Fruit fly (Drosophila melanogaster) whole organism, embryonic: Measurements from ENCODE around the gene nAChRalpha6.
A peak's percentile ranks its signal among the peaks of the same experiment; 100 is the strongest.

Source experiments
- CG10267 ChIP-seq: fragments of 200-800 bp; sonication (Bioruptor generic); optimal IDR thresholded peaks from 2 replicates; lab custom pipeline; 2018; ENCODE audit warnings: missing biosample characterization, mild to moderate bottlenecking, missing genetic modification characterization, moderate library complexity
- CG10431 ChIP-seq: fragments of 200-800 bp; sonication (Bioruptor generic); optimal IDR thresholded peaks from 3 replicates; lab custom pipeline; 2018; ENCODE audit warnings: missing biosample characterization, mild to moderate bottlenecking, missing genetic modification characterization
- CG10979 ChIP-seq: fragments of 200-800 bp; sonication (Bioruptor generic); optimal IDR thresholded peaks from 2 replicates; lab custom pipeline; 2018; ENCODE audit warnings: missing biosample characterization, mild to moderate bottlenecking, missing genetic modification characterization, moderate library complexity
- CG12299 ChIP-seq: fragments of 200-800 bp; sonication (Bioruptor generic); optimal IDR thresholded peaks from 2 replicates; lab custom pipeline; 2018; ENCODE audit warnings: missing biosample characterization, mild to moderate bottlenecking, missing genetic modification characterization
- CG13123 ChIP-seq: fragments of 200-800 bp; sonication (Bioruptor generic); optimal IDR thresholded peaks from 2 replicates; lab custom pipeline; 2016; ENCODE audit warnings: missing biosample characterization, missing genetic modification characterization
- CG1603 ChIP-seq: fragments of 200-800 bp; sonication (Bioruptor generic); optimal IDR thresholded peaks from 2 replicates; lab custom pipeline; 2019; ENCODE audit warnings: missing biosample characterization, mild to moderate bottlenecking, missing genetic modification characterization, moderate library complexity
- CG17186 ChIP-seq: fragments of 200-800 bp; sonication (Bioruptor generic); optimal IDR thresholded peaks from 3 replicates; lab custom pipeline; 2017; ENCODE audit warnings: missing biosample characterization, missing genetic modification reagents, missing genetic modification characterization
- CG2116 ChIP-seq: fragments of 200-800 bp; sonication (Bioruptor generic); optimal IDR thresholded peaks from 3 replicates; lab custom pipeline; 2018; ENCODE audit warnings: missing biosample characterization, mild to moderate bottlenecking, missing genetic modification characterization
- CG2120 ChIP-seq: fragments of 200-800 bp; sonication (Bioruptor generic); optimal IDR thresholded peaks from 3 replicates; lab custom pipeline; 2016; ENCODE audit warnings: missing biosample characterization, missing genetic modification characterization
- CG30020 ChIP-seq: fragments of 200-800 bp; optimal IDR thresholded peaks from 2 replicates; lab custom pipeline; 2019; ENCODE audit warnings: missing biosample characterization, mild to moderate bottlenecking, missing genetic modification characterization, moderate library complexity
- CG31224 ChIP-seq: fragments of 200-800 bp; sonication (Bioruptor generic); IDR thresholded peaks from 2 replicates; pipeline ENCODE4 v1.3.6; 2022; ENCODE audit warnings: missing biosample characterization, missing genetic modification characterization
- CG33557 ChIP-seq: fragments of 200-800 bp; sonication (Bioruptor generic); optimal IDR thresholded peaks from 2 replicates; lab custom pipeline; 2019; ENCODE audit warnings: missing biosample characterization, mild to moderate bottlenecking, missing genetic modification characterization, moderate library complexity
- CG3726 ChIP-seq: fragments of 200-800 bp; sonication (Bioruptor generic); IDR thresholded peaks from 3 replicates; pipeline ENCODE4, ENCODE4 v1.3.6; 2022; ENCODE audit warnings: missing biosample characterization, missing genetic modification characterization
- CG42726 ChIP-seq: fragments of 200-800 bp; sonication (Bioruptor generic); IDR thresholded peaks from 2 replicates; pipeline ENCODE4 v1.3.6; 2022; ENCODE audit warnings: missing biosample characterization, missing genetic modification characterization; ENCODE audit not compliant: partially characterized antibody
- CG6813 ChIP-seq: fragments of 200-800 bp; sonication (Bioruptor generic); optimal IDR thresholded peaks from 2 replicates; lab custom pipeline; 2017; ENCODE audit warnings: missing biosample characterization, missing genetic modification characterization, mild to moderate bottlenecking, moderate library complexity, missing genetic modification reagents
- CG7963 ChIP-seq: fragments of 200-800 bp; sonication (Bioruptor generic); IDR thresholded peaks from 3 replicates; pipeline ENCODE4 v1.3.6; 2022; ENCODE audit warnings: missing biosample characterization, missing genetic modification characterization; ENCODE audit not compliant: partially characterized antibody
- CG8290 ChIP-seq, 3 experiments: fragments of 200-800 bp; sonication (Bioruptor generic); optimal IDR thresholded peaks; 2 replicates each; lab custom pipeline; 2016 to 2019; ENCODE audit warnings: missing biosample characterization in 3 of 3, missing genetic modification characterization in 3 of 3, mild to moderate bottlenecking in 2 of 3, moderate library complexity in 1 of 3
- CG8924 ChIP-seq: fragments of 200-800 bp; optimal IDR thresholded peaks from 3 replicates; lab custom pipeline; 2019; ENCODE audit warnings: missing biosample characterization, mild to moderate bottlenecking, missing genetic modification characterization, moderate library complexity
- CG9215 ChIP-seq: fragments of 200-800 bp; sonication (Bioruptor generic); IDR thresholded peaks from 2 replicates; pipeline ENCODE4 v1.3.6; 2022; ENCODE audit warnings: missing biosample characterization, missing genetic modification characterization
- HLH4C ChIP-seq: fragments of 200-800 bp; sonication (Bioruptor generic); IDR thresholded peaks from 3 replicates; pipeline ENCODE4 v1.3.6; 2022; ENCODE audit warnings: missing biosample characterization, missing genetic modification characterization; ENCODE audit not compliant: partially characterized antibody
- Lim3 ChIP-seq: fragments of 200-800 bp; sonication (Bioruptor generic); IDR thresholded peaks from 2 replicates; pipeline ENCODE4 v1.3.6; 2022; ENCODE audit warnings: missing biosample characterization, missing genetic modification characterization
- Opbp ChIP-seq: fragments of 200-800 bp; sonication (Bioruptor generic); IDR thresholded peaks from 3 replicates; pipeline ENCODE4 v1.3.6; 2022; ENCODE audit warnings: missing biosample characterization, missing genetic modification characterization; ENCODE audit not compliant: partially characterized antibody
- Rfx ChIP-seq: fragments of 200-800 bp; sonication (Bioruptor generic); IDR thresholded peaks from 2 replicates; pipeline ENCODE4 v1.3.6; 2022; ENCODE audit warnings: missing biosample characterization, missing genetic modification characterization
- amos ChIP-seq: fragments of 200-800 bp; sonication (Bioruptor generic); IDR thresholded peaks from 2 replicates; pipeline ENCODE4 v1.3.6; 2022; ENCODE audit warnings: missing biosample characterization, missing genetic modification characterization; ENCODE audit not compliant: partially characterized antibody
- bbx ChIP-seq: fragments of 200-800 bp; sonication (Bioruptor generic); IDR thresholded peaks from 2 replicates; pipeline ENCODE4 v1.3.6; 2022; ENCODE audit warnings: missing biosample characterization, missing genetic modification characterization; ENCODE audit not compliant: partially characterized antibody
- chinmo ChIP-seq: fragments of 200-800 bp; sonication (Bioruptor generic); IDR thresholded peaks from 4 replicates; pipeline ENCODE4 v1.3.6; 2022; ENCODE audit warnings: missing biosample characterization, missing genetic modification characterization; ENCODE audit not compliant: partially characterized antibody
- ci ChIP-seq: fragments of 200-800 bp; sonication (Bioruptor generic); IDR thresholded peaks from 3 replicates; pipeline ENCODE4 v1.3.6; 2022; ENCODE audit warnings: missing biosample characterization, missing genetic modification characterization
- croc ChIP-seq: fragments of 200-800 bp; sonication (Bioruptor generic); conservative IDR thresholded peaks from 3 replicates; pipeline ENCODE4 v1.3.6; 2022; ENCODE audit warnings: missing biosample characterization, missing genetic modification characterization
- dmrt11E ChIP-seq: fragments of 200-800 bp; sonication (Bioruptor generic); optimal IDR thresholded peaks from 3 replicates; lab custom pipeline; 2018; ENCODE audit warnings: missing biosample characterization, mild to moderate bottlenecking, missing genetic modification characterization, moderate library complexity
- dysf ChIP-seq: fragments of 200-800 bp; sonication (Bioruptor generic); IDR thresholded peaks from 3 replicates; pipeline ENCODE4 v1.3.6; 2022; ENCODE audit warnings: missing biosample characterization, missing genetic modification characterization
- eyg ChIP-seq: fragments of 200-800 bp; sonication (Bioruptor generic); optimal IDR thresholded peaks from 3 replicates; lab custom pipeline; 2016; ENCODE audit warnings: missing biosample characterization, missing genetic modification characterization
- fru ChIP-seq: fragments of >200 bp; optimal IDR thresholded peaks from 2 replicates; lab custom pipeline; 2017
- gro ChIP-seq: fragments of 200-800 bp; sonication (Bioruptor generic); optimal IDR thresholded peaks from 2 replicates; lab custom pipeline; 2016; ENCODE audit warnings: missing biosample characterization, missing genetic modification characterization
- hb ChIP-seq: fragments of 200-800 bp; sonication (Bioruptor generic); IDR thresholded peaks from 3 replicates; pipeline ENCODE4 v1.3.6; 2022; ENCODE audit warnings: missing biosample characterization, missing genetic modification characterization; ENCODE audit not compliant: partially characterized antibody
- her ChIP-seq: fragments of 200-800 bp; sonication (Bioruptor generic); optimal IDR thresholded peaks from 2 replicates; lab custom pipeline; 2016; ENCODE audit warnings: missing biosample characterization, missing genetic modification characterization
- ken ChIP-seq: fragments of 200-800 bp; sonication (Bioruptor generic); IDR thresholded peaks from 3 replicates; pipeline ENCODE4 v1.3.6; 2022; ENCODE audit warnings: missing biosample characterization, missing genetic modification characterization
- knrl ChIP-seq: fragments of 200-800 bp; sonication (Bioruptor generic); IDR thresholded peaks from 3 replicates; pipeline ENCODE4 v1.3.6; 2022; ENCODE audit warnings: missing biosample characterization, missing genetic modification characterization; ENCODE audit not compliant: partially characterized antibody
- mld ChIP-seq: fragments of 200-800 bp; sonication (Bioruptor generic); IDR thresholded peaks from 3 replicates; pipeline ENCODE4 v1.3.6; 2022; ENCODE audit warnings: missing biosample characterization, missing genetic modification characterization; ENCODE audit not compliant: partially characterized antibody
- nerfin-2 ChIP-seq: fragments of 200-800 bp; sonication (Bioruptor generic); IDR thresholded peaks from 2 replicates; pipeline ENCODE4 v1.3.6; 2022; ENCODE audit warnings: missing biosample characterization, missing genetic modification characterization; ENCODE audit not compliant: partially characterized antibody
- pzg ChIP-seq: fragments of 200-800 bp; sonication (Bioruptor generic); optimal IDR thresholded peaks from 3 replicates; lab custom pipeline; 2018; ENCODE audit warnings: missing biosample characterization, mild to moderate bottlenecking, missing genetic modification characterization, moderate library complexity
- ro ChIP-seq: fragments of 200-800 bp; sonication (Bioruptor generic); IDR thresholded peaks from 2 replicates; pipeline ENCODE4 v1.3.6; 2022; ENCODE audit warnings: missing biosample characterization, missing genetic modification characterization
- sc ChIP-seq, 3 experiments: fragments of >200 bp in 2 of 3; fragments of 200-800 bp in 1 of 3; sonication (Bioruptor generic) in 1 of 3; optimal IDR thresholded peaks; 2 replicates in 2 of 3; 3 replicates in 1 of 3; lab custom pipeline; 2017; ENCODE audit warnings: mild to moderate bottlenecking in 1 of 3, missing biosample characterization in 1 of 3, missing genetic modification characterization in 1 of 3, missing genetic modification reagents in 1 of 3
- sens ChIP-seq: fragments of 200-800 bp; sonication (Bioruptor generic); peaks from one replicate; lab custom pipeline; 2016; ENCODE audit warnings: missing biosample characterization, missing genetic modification characterization
- slbo ChIP-seq: fragments of 200-800 bp; sonication (Bioruptor generic); IDR thresholded peaks from 2 replicates; pipeline ENCODE4 v1.3.6; 2022; ENCODE audit warnings: missing biosample characterization, missing genetic modification characterization
- slp2 ChIP-seq: fragments of 200-800 bp; sonication (Bioruptor generic); optimal IDR thresholded peaks from 2 replicates; lab custom pipeline; 2016; ENCODE audit warnings: missing biosample characterization, missing genetic modification characterization
- trh ChIP-seq: fragments of 200-800 bp; sonication (Bioruptor generic); optimal IDR thresholded peaks from 2 replicates; lab custom pipeline; 2016; ENCODE audit warnings: missing biosample characterization, missing genetic modification characterization
- unc-4 ChIP-seq: fragments of 200-800 bp; sonication (Bioruptor generic); IDR thresholded peaks from 2 replicates; pipeline ENCODE4 v1.3.6; 2022; ENCODE audit warnings: missing biosample characterization, missing genetic modification characterization; ENCODE audit not compliant: partially characterized antibody
- usp ChIP-seq: fragments of >200 bp; optimal IDR thresholded peaks from 2 replicates; lab custom pipeline; 2017; ENCODE audit warnings: missing biosample characterization, missing genetic modification characterization
- vfl ChIP-seq: fragments of 200-800 bp; sonication (Bioruptor generic); optimal IDR thresholded peaks from 2 replicates; lab custom pipeline; 2016; ENCODE audit warnings: missing biosample characterization, missing genetic modification characterization

nAChRalpha6 gene

dm6 chr2L:9890576-9890975 is 4.5 kb upstream of the nAChRalpha6 start, which contains the start of the genes CG34183 and CG4537 (continued):
- TF ChIP-seq CG8290 (GFP tag; optimal IDR thresholded peaks at IDR 0.05; lab: Kevin White, UChicago) (no peak), CG8290 (tag; optimal IDR thresholded peaks at IDR 0.05; lab: Kevin White, UChicago) (peak in 1 of 2 experiments; percentile 34), trh (GFP tag; lab: Kevin White, UChicago) (no peak), CG10979 (tag; lab: Kevin White, UChicago) (no peak), knrl (GFP tag; lab: Robert Waterston, UW) (peak; percentile 85), CG9215 (GFP tag; lab: Robert Waterston, UW) (no peak), CG12299 (tag; lab: Kevin White, UChicago) (no peak), CG30020 (tag; lab: Kevin White, UChicago) (peak; percentile 4), slp2 (GFP tag; lab: Kevin White, UChicago) (no peak), dysf (no peak), her (GFP tag; lab: Kevin White, UChicago) (peak; percentile 3), amos (GFP tag; lab: Robert Waterston, UW) (peak; percentile 93), croc (GFP tag; lab: Robert Waterston, UW) (no peak), Opbp (peak; percentile 91), CG8924 (tag; lab: Kevin White, UChicago) (no peak), pzg (GFP tag; lab: Kevin White, UChicago) (peak; percentile 86), HLH4C (GFP tag; lab: Robert Waterston, UW) (peak; percentile 90), hb (GFP tag; lab: Robert Waterston, UW) (peak; percentile 78; the same call in 2 of the 3 replicates), CG6813 (GFP tag; lab: Kevin White, UChicago) (no peak), CG2116 (GFP tag; lab: Kevin White, UChicago) (peak; percentile 82), CG42726 (GFP tag; lab: Robert Waterston, UW) (peak; percentile 93), Lim3 (no peak), dmrt11E (tag; lab: Kevin White, UChicago) (no peak), unc-4 (GFP tag; lab: Robert Waterston, UW) (peak; percentile 92), sc (optimal IDR thresholded peaks at IDR 0.05; lab: Kevin White, UChicago) (no peak), sc (GFP tag; optimal IDR thresholded peaks at IDR 0.05; lab: Kevin White, UChicago) (no peak), chinmo (GFP tag; lab: Robert Waterston, UW) (peak; percentile 94), bbx (GFP tag; lab: Robert Waterston, UW) (peak; percentile 94), sens (GFP tag; lab: Kevin White, UChicago) (peak; percentile 58), CG33557 (GFP tag; lab: Kevin White, UChicago) (no peak), CG10267 (peak; percentile 25), eyg (GFP tag; lab: Kevin White, UChicago) (no peak), usp (GFP tag; lab: Kevin White, UChicago) (no peak), vfl (GFP tag; lab: Kevin White, UChicago) (no peak), CG7963 (GFP tag; lab: Robert Waterston, UW) (peak; percentile 89), ken (no peak), ci (peak; percentile 13; the same call in 1 of the 3 replicates), CG17186 (peak; percentile 0), nerfin-2 (peak; percentile 85), CG3726 (GFP tag; lab: Robert Waterston, UW) (no peak), mld (GFP tag; lab: Robert Waterston, UW) (peak; percentile 60; the same call in 2 of the 3 replicates), Rfx (GFP tag; lab: Robert Waterston, UW) (peak; percentile 39; the same call in 1 of the 2 replicates), CG31224 (no peak), fru (no peak), slbo (GFP tag; lab: Robert Waterston, UW) (peak; percentile 21; the same call in 1 of the 2 replicates), CG10431 (GFP tag; lab: Kevin White, UChicago) (no peak), ro (no peak), CG1603 (tag; lab: Kevin White, UChicago) (peak; percentile 44), gro (GFP tag; lab: Kevin White, UChicago) (no peak), CG13123 (GFP tag; lab: Kevin White, UChicago) (no peak), CG2120 (GFP tag; lab: Kevin White, UChicago) (peak; percentile 5)
